Fruit fly (Drosophila melanogaster) S2 (cell line): Measurements from ENCODE around the gene PsGEF.

Experiments used
- CG8478 ChIP-seq: fragments of >200 bp; optimal IDR thresholded peaks from 2 replicates; lab custom pipeline; 2018
- CTCF ChIP-seq, 2 experiments: fragments of >200 bp; optimal IDR thresholded peaks; 2 replicates each; lab custom pipeline; 2018

DNA sequence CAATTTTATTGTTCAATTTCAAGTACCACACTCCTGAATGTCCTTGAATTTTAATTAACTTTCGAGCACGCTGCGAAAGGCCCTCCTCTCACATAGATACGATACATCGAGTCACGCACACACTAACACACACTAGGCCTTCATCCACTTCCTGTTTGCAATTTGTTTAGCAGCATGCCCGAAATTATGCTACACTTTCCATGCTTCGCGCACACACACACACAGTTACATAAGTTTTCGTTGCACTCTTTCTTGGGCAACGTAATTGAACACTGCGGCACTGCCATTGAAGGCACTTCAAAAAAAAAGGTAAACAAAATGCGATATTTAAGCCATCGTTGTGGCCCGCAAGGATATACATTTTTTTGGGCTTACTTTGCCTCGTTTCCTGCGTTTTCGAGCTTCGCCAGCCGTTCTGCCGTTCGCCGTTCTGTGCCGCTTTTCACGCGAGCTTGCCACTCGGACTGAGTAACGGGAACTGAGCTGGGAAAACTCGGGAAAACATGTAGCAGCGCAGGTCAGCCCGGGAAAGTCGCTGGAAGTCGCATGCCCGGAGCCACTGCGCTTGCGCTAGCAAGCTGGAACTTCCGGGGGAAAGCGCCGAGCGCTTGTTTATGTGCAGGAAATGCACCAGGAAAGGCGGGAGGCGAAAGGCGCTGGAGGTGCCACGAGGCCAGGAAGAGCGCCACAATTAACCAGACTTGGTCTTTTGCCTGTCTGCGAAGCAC is 4.2 kb downstream of the PsGEF start:
- TF ChIP-seq CTCF (optimal IDR thresholded peaks at IDR 0.05; lab: Kevin White, UChicago) (no peak), CG8478 (lab: Kevin White, UChicago) (no peak)
